Fruit fly (Drosophila melanogaster): ENCODE results near the gene rump.
A peak's percentile ranks its signal among the peaks of the same experiment; 100 is the strongest.

rump gene

DNA sequence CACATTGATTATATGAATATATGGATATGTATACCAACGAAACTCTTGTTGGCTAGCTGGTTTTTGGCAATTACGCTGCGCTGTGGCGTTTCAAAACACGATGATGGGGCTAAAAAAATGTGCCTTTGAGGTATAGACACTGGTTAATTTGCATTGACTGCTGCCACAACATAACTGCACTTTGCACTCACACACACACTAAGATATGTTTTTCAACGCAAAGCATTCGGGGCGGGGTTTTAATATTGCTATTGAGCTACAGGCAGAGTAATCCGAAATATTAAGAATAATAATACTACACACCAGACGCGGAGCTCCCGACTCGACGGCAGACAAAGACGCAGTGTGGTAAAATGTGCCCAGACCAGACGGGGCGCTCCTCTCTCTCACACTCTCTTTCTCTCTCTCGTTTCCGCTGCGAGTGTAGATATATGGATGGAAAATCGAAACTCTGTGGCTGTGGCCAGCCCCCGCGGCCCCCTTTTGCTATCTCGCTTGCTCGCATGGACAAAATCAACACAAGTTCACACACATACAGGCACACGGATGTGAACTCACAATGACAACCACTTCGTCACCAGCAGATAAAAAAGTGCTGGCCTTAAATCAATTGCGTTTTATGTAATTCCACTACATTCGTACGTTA is 41.0 kb upstream of the rump start (continued):
- TF ChIP-seq pfk (GFP tag; optimal IDR thresholded peaks at IDR 0.05) (peak; percentile 63), CG15269 (tag; optimal IDR thresholded peaks at IDR 0.05) (peak; percentile 4), C15 (GFP tag; IDR thresholded peaks at IDR 0.05) (no peak), CG10321 (GFP tag; IDR thresholded peaks at IDR 0.05) (no peak), CG8290 (GFP tag; optimal IDR thresholded peaks at IDR 0.05) (no peak), CG8290 (tag; optimal IDR thresholded peaks at IDR 0.05) (peak; percentile 46 to 73), HmgZ (tag; optimal IDR thresholded peaks at IDR 0.05) (peak; percentile 79), CG9437 (GFP tag; optimal IDR thresholded peaks at IDR 0.05) (peak; percentile 23), CG7357 (GFP tag; IDR thresholded peaks at IDR 0.05) (no peak), CG32767 (GFP tag; IDR thresholded peaks at IDR 0.05) (no peak), CG13624 (GFP tag; optimal IDR thresholded peaks at IDR 0.05) (peak; percentile 74), en (GFP tag; optimal IDR thresholded peaks at IDR 0.05) (peak; percentile 27), CG14667 (GFP tag; IDR thresholded peaks at IDR 0.05) (no peak), CG18011 (GFP tag; optimal IDR thresholded peaks at IDR 0.05) (peak; percentile 25), CG10366 (GFP tag; IDR thresholded peaks at IDR 0.05) (no peak), CG8478 (optimal IDR thresholded peaks at IDR 0.05) (peak; percentile 43), Nf-YC (tag; optimal IDR thresholded peaks at IDR 0.05) (peak; percentile 42), mirr (GFP tag; optimal IDR thresholded peaks at IDR 0.05) (peak; percentile 96), CkIIα-i1 (GFP tag; IDR thresholded peaks at IDR 0.05) (no peak), CG1602 (GFP tag; optimal IDR thresholded peaks at IDR 0.05) (no peak), CG10267 (tag; optimal IDR thresholded peaks at IDR 0.05) (no peak), HLH54F (GFP tag; optimal IDR thresholded peaks at IDR 0.05) (no peak), CG12299 (tag; optimal IDR thresholded peaks at IDR 0.05) (no peak), sqz (GFP tag; optimal IDR thresholded peaks at IDR 0.05) (no peak), sens (GFP tag) (peak; percentile 85), CG31365 (tag; optimal IDR thresholded peaks at IDR 0.05) (peak; percentile 63), CG31388 (GFP tag; optimal IDR thresholded peaks at IDR 0.05) (no peak), CG17612 (GFP tag; IDR thresholded peaks at IDR 0.05) (no peak), mam (GFP tag; optimal IDR thresholded peaks at IDR 0.05) (peak; percentile 21), CG3281 (GFP tag; optimal IDR thresholded peaks at IDR 0.05) (peak; percentile 63), nerfin-1 (tag; optimal IDR thresholded peaks at IDR 0.05) (peak; percentile 43), CG18476 (GFP tag; optimal IDR thresholded peaks at IDR 0.05) (peak; percentile 22), pnt (GFP tag; optimal IDR thresholded peaks at IDR 0.05) (no peak), tx (GFP tag; optimal IDR thresholded peaks at IDR 0.05) (peak; percentile 6), CG11085 (GFP tag; IDR thresholded peaks at IDR 0.05) (no peak), Myb (GFP tag; optimal IDR thresholded peaks at IDR 0.05) (no peak), Ets97D (GFP tag; optimal IDR thresholded peaks at IDR 0.05) (peak; percentile 4), Atf3 (GFP tag; optimal IDR thresholded peaks at IDR 0.05) (no peak), ERR (GFP tag; optimal IDR thresholded peaks at IDR 0.05) (peak; percentile 69), Lpt (GFP tag; optimal IDR thresholded peaks at IDR 0.05) (no peak), HLH4C (GFP tag; IDR thresholded peaks at IDR 0.05; ENCODE audit: partially characterized antibody) (no peak), CG1529 (GFP tag; optimal IDR thresholded peaks at IDR 0.05) (no peak), oc (tag; optimal IDR thresholded peaks at IDR 0.05) (no peak), CG6813 (GFP tag; optimal IDR thresholded peaks at IDR 0.05) (peak; percentile 85), Mrtf (GFP tag; IDR thresholded peaks at IDR 0.05) (no peak), CG31224 (GFP tag; IDR thresholded peaks at IDR 0.05) (no peak), CG13775 (GFP tag; optimal IDR thresholded peaks at IDR 0.05) (no peak), CG43689 (GFP tag; IDR thresholded peaks at IDR 0.05) (no peak), jing (GFP tag; optimal IDR thresholded peaks at IDR 0.05) (no peak), CG6254 (GFP tag; optimal IDR thresholded peaks at IDR 0.05) (peak; percentile 52), CG34422 (GFP tag; IDR thresholded peaks at IDR 0.05) (no peak), NK7.1 (GFP tag; optimal IDR thresholded peaks at IDR 0.05) (no peak), crol (GFP tag; IDR thresholded peaks at IDR 0.05) (no peak)
